Fruit fly (Drosophila melanogaster) ovary, adult (tissue): Measurements from ENCODE around the gene shps.

Experiments used
- CG17801 ChIP-seq: fragments of 200-800 bp; optimal IDR thresholded peaks from 2 replicates; lab custom pipeline; 2019; ENCODE audit warnings: missing biosample characterization, mild to moderate bottlenecking, missing genetic modification characterization, moderate library complexity; ENCODE audit not compliant: partially characterized antibody

The shps gene

DNA sequence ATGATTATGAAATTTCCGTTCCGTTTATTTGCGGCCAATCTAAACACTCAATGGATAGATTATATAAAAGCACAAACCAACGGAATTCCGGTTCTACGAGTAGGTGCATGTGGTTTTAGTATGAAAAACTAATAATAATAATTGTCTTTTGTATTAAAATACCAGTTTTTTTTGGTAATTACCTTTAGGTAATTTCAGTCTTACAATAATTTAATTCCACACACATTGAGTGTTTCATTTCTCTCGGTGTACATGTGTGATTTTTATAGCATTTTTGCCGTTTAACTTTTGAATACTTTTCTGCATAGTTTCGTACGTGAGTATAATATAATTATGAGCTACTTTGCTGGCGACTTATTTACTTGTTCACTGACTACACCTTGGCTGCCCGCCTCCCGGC, 23.7 kb downstream of the shps start:
- TF ChIP-seq CG17801 (GFP tag; lab: Kevin White, UChicago), result peak; percentile 43

dm6 chr3R:24318217-24319082, 39.1 kb downstream of the shps start, which contains the start of the genes Nab2 and BRWD3:
TSS of gene Nab2 (minus strand) at chr3R:24318419.
TSS of gene BRWD3 (plus strand) at chr3R:24319000.
- peak; percentile 17 for TF ChIP-seq CG17801 (GFP tag; lab: Kevin White, UChicago)

DNA sequence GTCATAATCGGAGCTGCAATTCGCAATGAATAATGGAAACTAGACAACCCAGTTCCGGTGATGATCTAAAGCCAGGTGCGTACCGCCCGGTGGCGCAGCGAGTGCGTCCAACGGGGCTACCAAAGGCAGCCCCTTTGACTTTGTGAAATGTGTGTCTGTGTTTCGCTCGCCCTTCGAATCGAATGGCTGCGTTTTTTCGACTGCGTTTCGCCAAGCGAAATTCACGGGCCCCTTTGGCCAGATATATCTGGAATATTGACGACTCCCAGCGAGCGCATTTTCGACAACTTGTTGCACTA, 39.7 kb downstream of the shps start:
- no peak for TF ChIP-seq CG17801 (GFP tag; lab: Kevin White, UChicago)

DNA sequence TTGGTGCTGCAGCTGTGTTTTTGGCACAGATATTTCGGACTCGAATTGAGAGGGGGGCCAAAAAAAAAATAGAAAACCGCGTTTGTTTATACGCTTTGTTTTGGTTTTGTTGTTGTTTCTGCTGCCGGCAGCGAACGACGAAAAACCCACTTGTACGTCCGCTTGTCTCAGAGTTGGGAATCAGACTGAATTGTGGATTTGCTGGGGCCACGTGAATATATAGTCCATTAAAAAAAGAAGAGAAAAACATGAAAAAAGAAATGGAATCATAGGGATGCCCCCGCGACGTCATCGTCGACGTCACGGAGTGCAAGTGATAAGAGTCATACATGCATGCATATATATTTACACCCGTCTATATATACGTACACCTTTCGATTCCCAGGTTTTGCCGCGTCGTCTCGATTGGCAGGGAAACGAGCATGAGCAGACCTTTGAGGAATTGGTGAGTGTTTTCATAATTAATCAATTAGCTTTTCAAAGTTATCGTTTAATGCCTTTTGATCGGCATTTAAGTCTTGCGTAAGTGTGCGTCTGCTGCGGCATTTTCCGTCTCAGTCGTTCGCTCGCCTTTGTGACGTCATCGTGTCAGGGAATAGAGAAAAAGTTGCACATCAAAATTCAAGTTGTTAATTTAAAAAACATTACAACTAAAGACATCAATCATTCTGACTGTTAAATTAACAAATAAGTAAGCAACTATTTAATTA, 40.4 kb downstream of the shps start:
- TF ChIP-seq CG17801 (GFP tag; lab: Kevin White, UChicago), result no peak

- peak; percentile 8 for TF ChIP-seq CG17801 (GFP tag; lab: Kevin White, UChicago)
Measured at dm6 chr3R:24320342-24320711, 41.0 kb downstream of the shps start.
